Fruit fly (Drosophila melanogaster): ENCODE results near the gene CG3552.

CG3552 gene

dm6 chr3L:9422636-9423419, 33.3 kb upstream of the CG3552 start, which contains the start of gene aay (continued):
- no peak for TF ChIP-seq HLHmδ (GFP tag; optimal IDR thresholded peaks at IDR 0.05)
- peak; percentile 73 for TF ChIP-seq CTCF (GFP tag; optimal IDR thresholded peaks at IDR 0.05)
- peak; percentile 97 for TF ChIP-seq CG2889 (GFP tag; IDR thresholded peaks at IDR 0.05)
- peak; percentile 95 for TF ChIP-seq MTF-1 (GFP tag; optimal IDR thresholded peaks at IDR 0.05; ENCODE audit: borderline replicate concordance)
- peak; percentile 97 for TF ChIP-seq pb (GFP tag; optimal IDR thresholded peaks at IDR 0.05)
- TF ChIP-seq esg (GFP tag; conservative IDR thresholded peaks at IDR 0.05) = peak; percentile 98
- TF ChIP-seq CG17568 (GFP tag; optimal IDR thresholded peaks at IDR 0.05) = peak; percentile 99
- peak; percentile 97 for TF ChIP-seq klu (GFP tag; IDR thresholded peaks at IDR 0.05)
- peak; percentile 93; the same call in 3 of the 4 replicates for TF ChIP-seq chinmo (GFP tag; IDR thresholded peaks at IDR 0.05; ENCODE audit: partially characterized antibody)
- peak; percentile 88 to 99 for TF ChIP-seq eve (GFP tag; optimal IDR thresholded peaks at IDR 0.05)
- peak; percentile 82 for TF ChIP-seq ab (GFP tag; optimal IDR thresholded peaks at IDR 0.05)
- no peak for TF ChIP-seq hkb (optimal IDR thresholded peaks at IDR 0.05)
- TF ChIP-seq hkb (GFP tag; IDR thresholded peaks at IDR 0.05) = peak; percentile 99
- TF ChIP-seq HmgD (GFP tag; optimal IDR thresholded peaks at IDR 0.05) = peak; percentile 76
- peak; percentile 93 for TF ChIP-seq Elba2 (GFP tag; optimal IDR thresholded peaks at IDR 0.05)
- peak; percentile 99 for TF ChIP-seq Asciz (GFP tag; optimal IDR thresholded peaks at IDR 0.05)
- TF ChIP-seq Ssrp (tag; optimal IDR thresholded peaks at IDR 0.05) = peak; percentile 99
- peak; percentile 99 for TF ChIP-seq Six4 (GFP tag; optimal IDR thresholded peaks at IDR 0.05)
- peak; percentile 94 for TF ChIP-seq CG8281 (tag; optimal IDR thresholded peaks at IDR 0.05)
- peak; percentile 85 for TF ChIP-seq luna (GFP tag; optimal IDR thresholded peaks at IDR 0.05)
- peak; percentile 97 for TF ChIP-seq CHES-1-like (GFP tag; optimal IDR thresholded peaks at IDR 0.05)
- TF ChIP-seq ssp (GFP tag; IDR thresholded peaks at IDR 0.05) = peak; percentile 92
- TF ChIP-seq CG11093 (GFP tag; IDR thresholded peaks at IDR 0.05) = peak; percentile 97
- TF ChIP-seq Bgb (GFP tag; IDR thresholded peaks at IDR 0.05; ENCODE audit: partially characterized antibody) = peak; percentile 21; the same call in 1 of the 2 replicates
- peak; percentile 95 for TF ChIP-seq Optix (GFP tag; IDR thresholded peaks at IDR 0.05)
- peak; percentile 98 for TF ChIP-seq pho (GFP tag; optimal IDR thresholded peaks at IDR 0.05)
- no peak for TF ChIP-seq yki (optimal IDR thresholded peaks at IDR 0.05)
- peak; percentile 96 for TF ChIP-seq Ravus (GFP tag; IDR thresholded peaks at IDR 0.05)
- peak; percentile 98 for TF ChIP-seq odd (GFP tag; optimal IDR thresholded peaks at IDR 0.05)
- peak in 1 of 3 experiments; percentile 99 for TF ChIP-seq lola (GFP tag; optimal IDR thresholded peaks at IDR 0.05)
- no peak for TF ChIP-seq Tbp (GFP tag; optimal IDR thresholded peaks at IDR 0.05)
- TF ChIP-seq Ets97D (GFP tag; optimal IDR thresholded peaks at IDR 0.05) = peak; percentile 95
- peak; percentile 97 for TF ChIP-seq H15 (GFP tag; IDR thresholded peaks at IDR 0.05)
- peak; percentile 42; the same call in 1 of the 2 replicates for TF ChIP-seq Dip2 (GFP tag; IDR thresholded peaks at IDR 0.05)
- peak; percentile 19 to 83 for TF ChIP-seq tll (GFP tag; optimal IDR thresholded peaks at IDR 0.05)
- peak; percentile 57; the same call in 2 of the 3 replicates for TF ChIP-seq CG34224 (GFP tag; IDR thresholded peaks at IDR 0.05; ENCODE audit: partially characterized antibody)
- TF ChIP-seq bsh (GFP tag; optimal IDR thresholded peaks at IDR 0.05) = peak; percentile 93 to 99
- no peak for TF ChIP-seq sna (GFP tag; IDR thresholded peaks at IDR 0.05; ENCODE audit: partially characterized antibody)
- TF ChIP-seq toy (GFP tag; IDR thresholded peaks at IDR 0.05) = peak; percentile 92
- peak; percentile 97 for TF ChIP-seq cato (GFP tag; optimal IDR thresholded peaks at IDR 0.05; ENCODE audit: borderline replicate concordance)
- TF ChIP-seq Bteb2 (GFP tag; optimal IDR thresholded peaks at IDR 0.05) = peak; percentile 99
- peak; percentile 98 for TF ChIP-seq Camta (GFP tag; optimal IDR thresholded peaks at IDR 0.05)
- peak; percentile 81 for TF ChIP-seq CG14965 (GFP tag; optimal IDR thresholded peaks at IDR 0.05; ENCODE audit: borderline replicate concordance)
- peak; percentile 97 for TF ChIP-seq YL-1 (GFP tag; optimal IDR thresholded peaks at IDR 0.05)
- peak; percentile 96 for TF ChIP-seq dm (GFP tag; optimal IDR thresholded peaks at IDR 0.05)
- TF ChIP-seq Meics (GFP tag; optimal IDR thresholded peaks at IDR 0.05) = peak; percentile 98
- TF ChIP-seq corto (GFP tag; optimal IDR thresholded peaks at IDR 0.05) = peak; percentile 97
- peak; percentile 91 for TF ChIP-seq Taf1 (GFP tag; IDR thresholded peaks at IDR 0.05)
- TF ChIP-seq ara (GFP tag; IDR thresholded peaks at IDR 0.05) = peak; percentile 98

Measured in whole organism, embryonic.